Worm (Caenorhabditis elegans) whole organism, late embryonic: Measurements from ENCODE around the gene srg-3.

Source experiments
- K02D7.2 ChIP-seq: sonication (generic microtip); optimal IDR thresholded peaks from 2 replicates; lab custom pipeline; 2017; ENCODE audit warnings: mild to moderate bottlenecking, missing genetic modification characterization, missing compliant biosample characterization
- ama-1 ChIP-seq: fragments of 150-350 bp; optimal IDR thresholded peaks from 2 replicates; lab custom pipeline; 2014
- ceh-18 ChIP-seq: sonication (generic microtip); optimal IDR thresholded peaks from 2 replicates; lab custom pipeline; 2016; ENCODE audit warnings: missing genetic modification characterization, missing compliant biosample characterization
- ceh-19 ChIP-seq: fragments of 200-800 bp; sonication (Bioruptor generic); optimal IDR thresholded peaks from 2 replicates; lab custom pipeline; 2018; ENCODE audit warnings: mild to moderate bottlenecking, missing genetic modification characterization, missing compliant biosample characterization
- ceh-24 ChIP-seq: sonication (generic microtip); optimal IDR thresholded peaks from 2 replicates; lab custom pipeline; 2016; ENCODE audit warnings: mild to moderate bottlenecking, missing genetic modification characterization, missing compliant biosample characterization
- ceh-30 ChIP-seq: fragments of 150-350 bp; optimal IDR thresholded peaks from 2 replicates; lab custom pipeline; 2014; ENCODE audit warnings: missing biosample characterization, missing genetic modification characterization
- ceh-45 ChIP-seq: fragments of 200-800 bp; sonication (Bioruptor generic); IDR thresholded peaks from 2 replicates; pipeline ENCODE4 v1.3.6; 2022; ENCODE audit warnings: missing genetic modification reagents, missing genetic modification characterization, missing compliant biosample characterization
- ceh-9 ChIP-seq: sonication (generic microtip); optimal IDR thresholded peaks from 2 replicates; lab custom pipeline; 2016; ENCODE audit warnings: mild to moderate bottlenecking, missing genetic modification characterization, inconsistent platforms, missing compliant biosample characterization
- che-1 ChIP-seq: sonication (generic microtip); optimal IDR thresholded peaks from 2 replicates; lab custom pipeline; 2016; ENCODE audit warnings: mild to moderate bottlenecking, missing genetic modification characterization, missing compliant biosample characterization
- dmd-4 ChIP-seq: sonication (generic microtip); optimal IDR thresholded peaks from 2 replicates; lab custom pipeline; 2016; ENCODE audit warnings: borderline replicate concordance, missing genetic modification characterization, missing compliant biosample characterization
- dve-1 ChIP-seq: sonication (generic microtip); optimal IDR thresholded peaks from 2 replicates; lab custom pipeline; 2017; ENCODE audit warnings: antibody characterized with exemption, mild to moderate bottlenecking, missing genetic modification characterization, missing compliant biosample characterization
- elt-2 ChIP-seq: sonication (generic microtip); optimal IDR thresholded peaks from 2 replicates; lab custom pipeline; 2016; ENCODE audit warnings: missing genetic modification reagents, missing genetic modification characterization, missing compliant biosample characterization
- fax-1 ChIP-seq: sonication (generic microtip); optimal IDR thresholded peaks from 2 replicates; lab custom pipeline; 2016; ENCODE audit warnings: missing genotype, missing genetic modification characterization, missing compliant biosample characterization
- hlh-13 ChIP-seq: fragments of 200-800 bp; sonication (Bioruptor generic); optimal IDR thresholded peaks from 2 replicates; lab custom pipeline; 2018; ENCODE audit warnings: mild to moderate bottlenecking, missing genetic modification characterization, missing compliant biosample characterization
- hlh-8 ChIP-seq: sonication (generic microtip); optimal IDR thresholded peaks from 2 replicates; lab custom pipeline; 2016; ENCODE audit warnings: missing genotype, missing genetic modification characterization, missing compliant biosample characterization
- pag-3 ChIP-seq: sonication (generic microtip); optimal IDR thresholded peaks from 2 replicates; lab custom pipeline; 2016; ENCODE audit warnings: missing compliant biosample characterization, missing genetic modification characterization, borderline replicate concordance
- pax-1 ChIP-seq: fragments of 150-350 bp; optimal IDR thresholded peaks from 2 replicates; lab custom pipeline; 2014; ENCODE audit warnings: missing biosample characterization, missing genetic modification characterization
- pros-1 ChIP-seq: fragments of 150-350 bp; optimal IDR thresholded peaks from 2 replicates; lab custom pipeline; 2014; ENCODE audit warnings: missing biosample characterization, missing genetic modification reagents, missing genetic modification characterization
- syd-9 ChIP-seq: sonication (generic microtip); optimal IDR thresholded peaks from 2 replicates; lab custom pipeline; 2016; ENCODE audit warnings: mild to moderate bottlenecking, missing genetic modification characterization, moderate library complexity, missing compliant biosample characterization
- tbx-7 ChIP-seq: sonication (generic microtip); optimal IDR thresholded peaks from 2 replicates; lab custom pipeline; 2016; ENCODE audit warnings: missing genotype, missing genetic modification characterization, missing compliant biosample characterization
- unc-3 ChIP-seq, 2 experiments: fragments of 200-800 bp in 1 of 2; sonication (Bioruptor generic) in 1 of 2; sonication (generic microtip) in 1 of 2; conservative IDR thresholded peaks in 1 of 2; optimal IDR thresholded peaks in 1 of 2; 2 replicates each; pipeline versions ENCODE4 v1.3.6 to Lab custom; 2016 to 2022; ENCODE audit warnings: missing compliant biosample characterization in 2 of 2, missing genetic modification characterization in 2 of 2, missing genetic modification reagents in 1 of 2
- unc-42 ChIP-seq: sonication (generic microtip); optimal IDR thresholded peaks from 2 replicates; lab custom pipeline; 2016; ENCODE audit warnings: missing genotype, missing genetic modification characterization, missing compliant biosample characterization
- unc-86 ChIP-seq: sonication (generic microtip); optimal IDR thresholded peaks from 2 replicates; lab custom pipeline; 2016; ENCODE audit warnings: missing genetic modification characterization, missing compliant biosample characterization
- ztf-16 ChIP-seq: sonication (generic microtip); optimal IDR thresholded peaks from 2 replicates; lab custom pipeline; 2017; ENCODE audit warnings: missing genetic modification characterization, missing compliant biosample characterization

srg-3 gene

DNA sequence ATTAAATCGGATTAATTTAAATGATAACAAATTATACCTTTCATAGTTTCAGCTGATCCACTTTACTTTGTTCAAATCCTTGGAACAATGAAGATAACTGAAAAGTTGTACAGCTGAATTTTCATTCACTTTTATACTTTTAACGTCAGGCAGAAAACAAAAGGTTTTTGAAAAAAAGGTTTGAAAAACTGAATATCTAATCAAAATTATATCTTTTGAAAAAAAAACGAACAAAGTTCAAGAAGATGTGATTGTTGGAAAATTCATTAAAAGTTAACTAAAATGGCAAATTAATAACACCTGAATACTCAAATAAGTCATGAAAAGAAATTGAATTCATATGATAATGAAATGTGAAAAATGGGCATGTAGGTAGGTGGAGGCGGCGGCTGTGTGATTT is 33.5 kb downstream of the srg-3 start, which contains the start of gene T12A2.21:
Gene T12A2.21 (minus strand): TSS at position 101 of the 400 bp plus-strand sequence.
- no peak for TF ChIP-seq ceh-24 (tag; lab: Kevin White, UChicago)
- TF ChIP-seq ztf-16 (tag; lab: Kevin White, UChicago), result no peak
- TF ChIP-seq pros-1 (tag; lab: Kevin White, UChicago), result no peak

- TF ChIP-seq elt-2 (peak; percentile 85), ceh-9 (no peak), ceh-30 (tag; lab: Kevin White, UChicago) (no peak)
Measured at ce11 chrIII:6231880-6232279, 38.3 kb downstream of the srg-3 start.

ce11 chrIII:6230870-6231269 is 39.3 kb downstream of the srg-3 start, which contains the start of gene esyt-2:
esyt-2 (minus strand) TSS chrIII:6230970.
- no peak for TF ChIP-seq fax-1
- no peak for TF ChIP-seq K02D7.2 (tag; lab: Kevin White, UChicago)

- no peak for TF ChIP-seq hlh-8 (tag; lab: Kevin White, UChicago)
- TF ChIP-seq dve-1 (tag; lab: Kevin White, UChicago), result no peak
- no peak for TF ChIP-seq ceh-18 (tag; lab: Kevin White, UChicago)
- TF ChIP-seq ceh-19 (GFP tag; lab: Kevin White, UChicago), result no peak
- TF ChIP-seq tbx-7 (tag; lab: Kevin White, UChicago), result no peak
- no peak for TF ChIP-seq pax-1
- no peak for TF ChIP-seq unc-42
- TF ChIP-seq che-1 (tag; lab: Kevin White, UChicago), result no peak
- TF ChIP-seq syd-9 (tag; lab: Kevin White, UChicago), result no peak
- no peak for TF ChIP-seq hlh-13
- TF ChIP-seq ama-1 (lab: Kevin White, UChicago), result no peak
- TF ChIP-seq ceh-9, result no peak
- TF ChIP-seq unc-3 (GFP tag; conservative IDR thresholded peaks at IDR 0.05; lab: Robert Waterston, UW), result no peak
- no peak for TF ChIP-seq unc-3 (tag; optimal IDR thresholded peaks at IDR 0.05; lab: Kevin White, UChicago)
- no peak for TF ChIP-seq pag-3 (tag; lab: Kevin White, UChicago)
- no peak for TF ChIP-seq unc-86 (tag; lab: Kevin White, UChicago)
- TF ChIP-seq ceh-45, result no peak
- TF ChIP-seq ceh-24 (tag; lab: Kevin White, UChicago), result no peak
- no peak for TF ChIP-seq dmd-4
Measured at ce11 chrIII:6221403-6221802, 48.8 kb downstream of the srg-3 start.
